Fruit fly (Drosophila melanogaster) whole organism, embryonic: ENCODE results near the gene beag.
A peak's percentile ranks its signal among the peaks of the same experiment; 100 is the strongest.

Experiments used
- Antp ChIP-seq: fragments of 200-800 bp; sonication (Bioruptor generic); optimal IDR thresholded peaks from 3 replicates; lab custom pipeline; 2016; ENCODE audit warnings: missing biosample characterization, missing genetic modification characterization
- Bdp1 ChIP-seq: fragments of 200-800 bp; sonication (Bioruptor generic); optimal IDR thresholded peaks from 3 replicates; lab custom pipeline; 2016; ENCODE audit warnings: missing biosample characterization, missing genetic modification characterization
- CG1233 ChIP-seq: fragments of 200-800 bp; sonication (Bioruptor generic); optimal IDR thresholded peaks from 4 replicates; lab custom pipeline; 2018; ENCODE audit warnings: missing biosample characterization, mild to moderate bottlenecking, missing genetic modification characterization
- CG12391 ChIP-seq: fragments of 200-800 bp; sonication (Bioruptor generic); optimal IDR thresholded peaks from 3 replicates; lab custom pipeline; 2018; ENCODE audit warnings: missing biosample characterization, mild to moderate bottlenecking, missing genetic modification characterization, moderate library complexity
- CG12744 ChIP-seq: fragments of 200-800 bp; sonication (Bioruptor generic); optimal IDR thresholded peaks from 2 replicates; lab custom pipeline; 2016; ENCODE audit warnings: missing biosample characterization, missing genetic modification characterization
- CG1602 ChIP-seq: fragments of 200-800 bp; sonication (Bioruptor generic); optimal IDR thresholded peaks from 3 replicates; lab custom pipeline; 2016; ENCODE audit warnings: missing biosample characterization, missing genetic modification characterization
- CG18262 ChIP-seq: fragments of 200-800 bp; optimal IDR thresholded peaks from 3 replicates; lab custom pipeline; 2019; ENCODE audit warnings: missing biosample characterization, mild to moderate bottlenecking, missing genetic modification characterization, moderate library complexity
- CG3065 ChIP-seq: fragments of 200-800 bp; sonication (Bioruptor generic); optimal IDR thresholded peaks from 2 replicates; lab custom pipeline; 2016; ENCODE audit warnings: missing biosample characterization, missing genetic modification characterization
- CG32532 ChIP-seq: fragments of 200-800 bp; sonication (Bioruptor generic); IDR thresholded peaks from 2 replicates; pipeline ENCODE4 v1.3.6; 2022; ENCODE audit warnings: missing biosample characterization, missing genetic modification characterization
- CG34422 ChIP-seq: fragments of 200-800 bp; sonication (Bioruptor generic); IDR thresholded peaks from 3 replicates; pipeline ENCODE4 v1.3.6; 2022; ENCODE audit warnings: missing biosample characterization, missing genetic modification characterization
- CG3995 ChIP-seq: fragments of 200-800 bp; sonication (Bioruptor generic); optimal IDR thresholded peaks from 3 replicates; lab custom pipeline; 2016; ENCODE audit warnings: missing biosample characterization, missing genetic modification characterization
- CG4707 ChIP-seq: fragments of 200-800 bp; sonication (Bioruptor generic); optimal IDR thresholded peaks from 2 replicates; lab custom pipeline; 2018; ENCODE audit warnings: missing biosample characterization, mild to moderate bottlenecking, missing genetic modification characterization, moderate library complexity
- CG6765 ChIP-seq: fragments of 200-800 bp; sonication (Bioruptor generic); optimal IDR thresholded peaks from 3 replicates; lab custom pipeline; 2017; ENCODE audit warnings: missing biosample characterization, mild to moderate bottlenecking, missing genetic modification characterization
- CG7271 ChIP-seq: fragments of 200-800 bp; sonication (Bioruptor generic); optimal IDR thresholded peaks from 2 replicates; lab custom pipeline; 2018; ENCODE audit warnings: missing biosample characterization, mild to moderate bottlenecking, missing genetic modification characterization, moderate library complexity
- CG7745 ChIP-seq: fragments of 200-800 bp; sonication (Bioruptor generic); optimal IDR thresholded peaks from 2 replicates; lab custom pipeline; 2018; ENCODE audit warnings: missing biosample characterization, mild to moderate bottlenecking, missing genetic modification characterization, moderate library complexity
- CG7963 ChIP-seq: fragments of 200-800 bp; sonication (Bioruptor generic); IDR thresholded peaks from 3 replicates; pipeline ENCODE4 v1.3.6; 2022; ENCODE audit warnings: missing biosample characterization, missing genetic modification characterization; ENCODE audit not compliant: partially characterized antibody
- CG8089 ChIP-seq: fragments of 200-800 bp; sonication (Bioruptor generic); optimal IDR thresholded peaks from 3 replicates; lab custom pipeline; 2016; ENCODE audit warnings: missing biosample characterization, missing genetic modification characterization
- CG8388 ChIP-seq: fragments of 200-800 bp; sonication (Bioruptor generic); optimal IDR thresholded peaks from 2 replicates; lab custom pipeline; 2019; ENCODE audit warnings: missing biosample characterization, mild to moderate bottlenecking, missing genetic modification characterization, moderate library complexity
- CG9437 ChIP-seq: fragments of 200-800 bp; sonication (Bioruptor generic); optimal IDR thresholded peaks from 2 replicates; lab custom pipeline; 2018; ENCODE audit warnings: missing biosample characterization, mild to moderate bottlenecking, missing genetic modification characterization
- CG9797 ChIP-seq: fragments of 200-800 bp; sonication (Bioruptor generic); optimal IDR thresholded peaks from 3 replicates; lab custom pipeline; 2018; ENCODE audit warnings: missing biosample characterization, mild to moderate bottlenecking, missing genetic modification characterization
- Doc3 ChIP-seq: fragments of 200-800 bp; sonication (Bioruptor generic); IDR thresholded peaks from 3 replicates; pipeline ENCODE4 v1.3.6; 2022; ENCODE audit warnings: missing biosample characterization, missing genetic modification characterization; ENCODE audit not compliant: partially characterized antibody
- Hr3 ChIP-seq: fragments of 200-800 bp; sonication (Bioruptor generic); optimal IDR thresholded peaks from 3 replicates; lab custom pipeline; 2016; ENCODE audit warnings: missing biosample characterization, missing genetic modification characterization
- Lhr ChIP-seq: fragments of 200-800 bp; sonication (Bioruptor generic); optimal IDR thresholded peaks from 3 replicates; lab custom pipeline; 2017; ENCODE audit warnings: mild to moderate bottlenecking, missing biosample characterization, missing genetic modification reagents, missing genetic modification characterization
- MBD-R2 ChIP-seq: fragments of 200-800 bp; sonication (Bioruptor generic); IDR thresholded peaks from 2 replicates; pipeline ENCODE4 v1.3.6; 2022; ENCODE audit warnings: missing biosample characterization, missing genetic modification characterization
- Meics ChIP-seq: fragments of 200-800 bp; sonication (Bioruptor generic); optimal IDR thresholded peaks from 2 replicates; lab custom pipeline; 2017; ENCODE audit warnings: missing biosample characterization, mild to moderate bottlenecking, missing genetic modification characterization
- Mrtf ChIP-seq: fragments of 200-800 bp; sonication (Bioruptor generic); IDR thresholded peaks from 3 replicates; pipeline ENCODE4 v1.3.6; 2022; ENCODE audit warnings: missing biosample characterization, missing genetic modification characterization
- Myb ChIP-seq: fragments of 200-800 bp; sonication (Bioruptor generic); optimal IDR thresholded peaks from 2 replicates; lab custom pipeline; 2016; ENCODE audit warnings: missing biosample characterization, missing genetic modification characterization
- Opbp ChIP-seq: fragments of 200-800 bp; sonication (Bioruptor generic); IDR thresholded peaks from 3 replicates; pipeline ENCODE4 v1.3.6; 2022; ENCODE audit warnings: missing biosample characterization, missing genetic modification characterization; ENCODE audit not compliant: partially characterized antibody
- Ravus ChIP-seq: fragments of 200-800 bp; sonication (Bioruptor generic); IDR thresholded peaks from 2 replicates; pipeline ENCODE4 v1.3.6; 2022; ENCODE audit warnings: missing biosample characterization, missing genetic modification characterization
- Rx ChIP-seq: fragments of 200-800 bp; sonication (Bioruptor generic); IDR thresholded peaks from 2 replicates; pipeline ENCODE4 v1.3.6; 2022; ENCODE audit warnings: missing biosample characterization, missing genetic modification characterization
- Spps ChIP-seq: fragments of 200-800 bp; sonication (Bioruptor generic); optimal IDR thresholded peaks from 2 replicates; lab custom pipeline; 2018; ENCODE audit warnings: missing biosample characterization, mild to moderate bottlenecking, missing genetic modification characterization
- ab ChIP-seq: fragments of 200-800 bp; sonication (Bioruptor generic); optimal IDR thresholded peaks from 2 replicates; lab custom pipeline; 2016; ENCODE audit warnings: missing biosample characterization, missing genetic modification characterization
- amos ChIP-seq: fragments of 200-800 bp; sonication (Bioruptor generic); IDR thresholded peaks from 2 replicates; pipeline ENCODE4 v1.3.6; 2022; ENCODE audit warnings: missing biosample characterization, missing genetic modification characterization; ENCODE audit not compliant: partially characterized antibody
- ase ChIP-seq: fragments of 200-800 bp; sonication (Bioruptor generic); IDR thresholded peaks from 3 replicates; pipeline ENCODE4 v1.3.6; 2022; ENCODE audit warnings: missing biosample characterization, missing genetic modification characterization
- bab2 ChIP-seq: fragments of 200-800 bp; sonication (Bioruptor generic); optimal IDR thresholded peaks from 2 replicates; lab custom pipeline; 2016; ENCODE audit warnings: missing biosample characterization, missing genetic modification characterization
- chm ChIP-seq: fragments of 200-800 bp; sonication (Bioruptor generic); IDR thresholded peaks from 2 replicates; pipeline ENCODE4 v1.3.6; 2022; ENCODE audit warnings: missing biosample characterization, missing genetic modification characterization
- cwo ChIP-seq: fragments of 200-800 bp; sonication (Bioruptor generic); optimal IDR thresholded peaks from 3 replicates; lab custom pipeline; 2017; ENCODE audit warnings: missing biosample characterization, missing genetic modification characterization, mild to moderate bottlenecking, moderate library complexity, missing genetic modification reagents
- kni ChIP-seq: fragments of 200-800 bp; sonication (Bioruptor generic); optimal IDR thresholded peaks from 3 replicates; lab custom pipeline; 2017; ENCODE audit warnings: mild to moderate bottlenecking, missing biosample characterization, missing genetic modification reagents, missing genetic modification characterization
- lola ChIP-seq, 3 experiments: fragments of >200 bp in 2 of 3; fragments of 200-800 bp in 1 of 3; sonication (Bioruptor generic) in 1 of 3; optimal IDR thresholded peaks; 2 replicates each; lab custom pipeline; 2017 to 2019; ENCODE audit warnings: missing biosample characterization in 3 of 3, missing genetic modification characterization in 3 of 3, mild to moderate bottlenecking in 1 of 3, moderate library complexity in 1 of 3
- nerfin-1 ChIP-seq: fragments of 200-800 bp; sonication (Bioruptor generic); optimal IDR thresholded peaks from 3 replicates; lab custom pipeline; 2019; ENCODE audit warnings: missing biosample characterization, mild to moderate bottlenecking, missing genetic modification characterization, moderate library complexity
- otp ChIP-seq: fragments of 200-800 bp; sonication (Bioruptor generic); IDR thresholded peaks from 3 replicates; pipeline ENCODE4, ENCODE4 v1.3.6; 2022; ENCODE audit warnings: missing biosample characterization, missing genetic modification characterization
- pb ChIP-seq: fragments of 200-800 bp; sonication (Bioruptor generic); optimal IDR thresholded peaks from 3 replicates; lab custom pipeline; 2016; ENCODE audit warnings: missing biosample characterization, missing genetic modification characterization
- pros ChIP-seq: fragments of 200-800 bp; sonication (Bioruptor generic); optimal IDR thresholded peaks from 3 replicates; lab custom pipeline; 2019; ENCODE audit warnings: missing biosample characterization, mild to moderate bottlenecking, missing genetic modification characterization, moderate library complexity
- sisA ChIP-seq: fragments of 200-800 bp; sonication (Bioruptor generic); IDR thresholded peaks from 2 replicates; pipeline ENCODE4 v1.3.6; 2022; ENCODE audit warnings: missing biosample characterization, missing genetic modification characterization
- stwl ChIP-seq: fragments of 200-800 bp; sonication (Bioruptor generic); optimal IDR thresholded peaks from 3 replicates; lab custom pipeline; 2018; ENCODE audit warnings: missing biosample characterization, mild to moderate bottlenecking, missing genetic modification characterization, moderate library complexity
- tap ChIP-seq: fragments of 200-800 bp; optimal IDR thresholded peaks from 3 replicates; lab custom pipeline; 2019; ENCODE audit warnings: missing biosample characterization, mild to moderate bottlenecking, missing genetic modification characterization, moderate library complexity
- tna ChIP-seq: fragments of 200-800 bp; sonication (Bioruptor generic); IDR thresholded peaks from 2 replicates; pipeline ENCODE4 v1.3.6; 2022; ENCODE audit warnings: missing biosample characterization, missing genetic modification characterization; ENCODE audit not compliant: partially characterized antibody
- trh ChIP-seq: fragments of 200-800 bp; sonication (Bioruptor generic); optimal IDR thresholded peaks from 2 replicates; lab custom pipeline; 2016; ENCODE audit warnings: missing biosample characterization, missing genetic modification characterization
- twi ChIP-seq: fragments of 200-800 bp; optimal IDR thresholded peaks from 2 replicates; lab custom pipeline; 2019; ENCODE audit warnings: missing biosample characterization, mild to moderate bottlenecking, missing genetic modification characterization, moderate library complexity

The beag gene

dm6 chr3R:9031797-9032418, 33.0 kb downstream of the beag start (continued):
- peak; percentile 46 for TF ChIP-seq Lhr (GFP tag; lab: Kevin White, UChicago)
- peak; percentile 82 for TF ChIP-seq CG1602 (GFP tag; lab: Kevin White, UChicago)
- TF ChIP-seq twi (tag; lab: Kevin White, UChicago), result peak; percentile 43
- peak; percentile 87 for TF ChIP-seq Meics (GFP tag; lab: Kevin White, UChicago)
- TF ChIP-seq pb, result peak; percentile 76
- peak; percentile 89 for TF ChIP-seq ase (GFP tag; lab: Robert Waterston, UW)
- TF ChIP-seq CG4707 (GFP tag; lab: Kevin White, UChicago), result peak; percentile 65
- no peak for TF ChIP-seq CG7745 (tag; lab: Kevin White, UChicago)
- TF ChIP-seq kni (GFP tag; lab: Kevin White, UChicago), result no peak
- TF ChIP-seq CG32532 (GFP tag; lab: Robert Waterston, UW), result peak; percentile 84
- TF ChIP-seq CG12391, result peak; percentile 89
- peak; percentile 86 for TF ChIP-seq Mrtf (GFP tag; lab: Robert Waterston, UW)
- peak; percentile 84 for TF ChIP-seq CG18262 (tag; lab: Kevin White, UChicago)
- TF ChIP-seq pros, result peak; percentile 46
- TF ChIP-seq ab (GFP tag; lab: Kevin White, UChicago), result no peak
- peak; percentile 83 for TF ChIP-seq cwo
- no peak for TF ChIP-seq Opbp (GFP tag; lab: Robert Waterston, UW)
- peak; percentile 91 for TF ChIP-seq CG34422 (GFP tag; lab: Robert Waterston, UW)
- peak; percentile 46 for TF ChIP-seq CG6765 (GFP tag; lab: Kevin White, UChicago)
- TF ChIP-seq amos (GFP tag; lab: Robert Waterston, UW), result no peak
- peak; percentile 85 for TF ChIP-seq MBD-R2
- TF ChIP-seq chm (GFP tag; lab: Robert Waterston, UW), result peak; percentile 88
- TF ChIP-seq tna (GFP tag; lab: Robert Waterston, UW), result no peak
- TF ChIP-seq CG9437 (GFP tag; lab: Kevin White, UChicago), result peak; percentile 69
- peak; percentile 67 for TF ChIP-seq Spps (tag; lab: Kevin White, UChicago)
- no peak for TF ChIP-seq CG9797 (GFP tag; lab: Kevin White, UChicago)
- peak; percentile 64 for TF ChIP-seq nerfin-1 (tag; lab: Kevin White, UChicago)
- TF ChIP-seq CG8388 (GFP tag; lab: Kevin White, UChicago), result peak; percentile 83
- TF ChIP-seq CG3065 (GFP tag; lab: Kevin White, UChicago), result peak; percentile 58
- TF ChIP-seq tap (tag; lab: Kevin White, UChicago), result peak; percentile 88
- TF ChIP-seq Rx, result peak; percentile 88
- peak; percentile 73 for TF ChIP-seq CG8089
- peak; percentile 79 for TF ChIP-seq Antp (GFP tag; lab: Kevin White, UChicago)
- TF ChIP-seq bab2 (GFP tag; lab: Kevin White, UChicago), result peak; percentile 70
- TF ChIP-seq Bdp1 (GFP tag; lab: Kevin White, UChicago), result peak; percentile 72
- TF ChIP-seq sisA, result peak; percentile 91
- peak; percentile 55 for TF ChIP-seq Ravus (GFP tag; lab: Robert Waterston, UW)
- peak; percentile 82 for TF ChIP-seq Hr3 (GFP tag; lab: Kevin White, UChicago)
- TF ChIP-seq CG12744 (GFP tag; lab: Kevin White, UChicago), result peak; percentile 44
- TF ChIP-seq otp (GFP tag; lab: Robert Waterston, UW), result peak; percentile 88
- peak; percentile 75 for TF ChIP-seq CG1233
- TF ChIP-seq CG3995, result peak; percentile 47
- peak; percentile 61 for TF ChIP-seq Myb (GFP tag; lab: Kevin White, UChicago)
- TF ChIP-seq stwl (tag; lab: Kevin White, UChicago), result no peak
- TF ChIP-seq CG7963 (GFP tag; lab: Robert Waterston, UW), result no peak
- TF ChIP-seq lola (GFP tag; optimal IDR thresholded peaks at IDR 0.05; lab: Kevin White, UChicago), result peak in 1 of 3 experiments; percentile 53
- peak; percentile 33 for TF ChIP-seq CG7271 (tag; lab: Kevin White, UChicago)
- TF ChIP-seq trh (GFP tag; lab: Kevin White, UChicago), result no peak
- no peak for TF ChIP-seq Doc3 (GFP tag; lab: Robert Waterston, UW)
